Worm (Caenorhabditis elegans): ENCODE data around the gene F44A2.5.
A peak's percentile ranks its signal among the peaks of the same experiment; 100 is the strongest.

F44A2.5 gene

ce11 chrV:9321185-9321584, 23.8 kb downstream of the F44A2.5 start, which contains the start of gene F44A2.7:
F44A2.7 (plus strand) TSS chrV:9321485.
- no peak for TF ChIP-seq nhr-76 (tag; optimal IDR thresholded peaks at IDR 0.05)
- no peak for TF ChIP-seq nhr-67 (tag; optimal IDR thresholded peaks at IDR 0.05)
- TF ChIP-seq nhr-12 (tag; optimal IDR thresholded peaks at IDR 0.05), result no peak
- no peak for TF ChIP-seq elt-1 (tag; optimal IDR thresholded peaks at IDR 0.05)
- peak; percentile 13 for TF ChIP-seq elt-2 (tag; optimal IDR thresholded peaks at IDR 0.05)

ce11 chrV:9322886-9323285, 25.5 kb downstream of the F44A2.5 start, which contains the start of gene tag-153:
tag-153 (plus strand) TSS chrV:9323085.
- no peak for TF ChIP-seq unc-62 (GFP tag; optimal IDR thresholded peaks at IDR 0.05)
- TF ChIP-seq lin-39 (tag; optimal IDR thresholded peaks at IDR 0.05), result no peak
- no peak for TF ChIP-seq unc-39 (tag; optimal IDR thresholded peaks at IDR 0.05)
- TF ChIP-seq sea-2 (GFP tag; optimal IDR thresholded peaks at IDR 0.05), result no peak
- TF ChIP-seq nfya-1 (tag; optimal IDR thresholded peaks at IDR 0.05; ENCODE audit: insufficient read depth), result no peak
- TF ChIP-seq nhr-67 (tag; optimal IDR thresholded peaks at IDR 0.05), result no peak
- TF ChIP-seq ama-1 (optimal IDR thresholded peaks at IDR 0.05), result no peak
- TF ChIP-seq nhr-23 (tag; optimal IDR thresholded peaks at IDR 0.05), result no peak
- no peak for TF ChIP-seq skn-1 (tag; optimal IDR thresholded peaks at IDR 0.05)
- no peak for TF ChIP-seq nhr-77 (tag; optimal IDR thresholded peaks at IDR 0.05)
- no peak for TF ChIP-seq nhr-12 (tag; optimal IDR thresholded peaks at IDR 0.05)
- TF ChIP-seq eor-1 (tag; optimal IDR thresholded peaks at IDR 0.05), result no peak

- no peak for TF ChIP-seq elt-1 (tag; optimal IDR thresholded peaks at IDR 0.05)
- peak; percentile 14 for TF ChIP-seq pha-4 (tag; optimal IDR thresholded peaks at IDR 0.05)
- no peak for TF ChIP-seq unc-39 (tag; optimal IDR thresholded peaks at IDR 0.05)
- TF ChIP-seq nhr-25 (tag; optimal IDR thresholded peaks at IDR 0.05), result peak; percentile 65
- no peak for TF ChIP-seq pqm-1 (tag; optimal IDR thresholded peaks at IDR 0.05)
- TF ChIP-seq elt-2 (tag; optimal IDR thresholded peaks at IDR 0.05), result peak; percentile 20
- no peak for TF ChIP-seq daf-12 (tag; optimal IDR thresholded peaks at IDR 0.05)
- TF ChIP-seq fkh-10 (GFP tag; optimal IDR thresholded peaks at IDR 0.05), result no peak
These were observed 26.7 kb downstream of the F44A2.5 start for ce11 chrV:9324167-9324566.

- TF ChIP-seq mdl-1 (tag; optimal IDR thresholded peaks at IDR 0.05), result no peak
- no peak for TF ChIP-seq lsy-12 (tag; optimal IDR thresholded peaks at IDR 0.05)
- no peak for TF ChIP-seq lin-39 (tag; optimal IDR thresholded peaks at IDR 0.05)
- no peak for TF ChIP-seq nhr-237 (tag; optimal IDR thresholded peaks at IDR 0.05)
- TF ChIP-seq hmg-11 (tag; optimal IDR thresholded peaks at IDR 0.05), result no peak
- no peak for TF ChIP-seq fkh-2 (tag; optimal IDR thresholded peaks at IDR 0.05)
- no peak for TF ChIP-seq elt-3 (tag; optimal IDR thresholded peaks at IDR 0.05)
- no peak for TF ChIP-seq pqm-1 (tag; optimal IDR thresholded peaks at IDR 0.05)
- TF ChIP-seq nhr-43 (tag; optimal IDR thresholded peaks at IDR 0.05; ENCODE audit: poor library complexity, severe bottlenecking), result no peak
- no peak for TF ChIP-seq nhr-28 (tag; optimal IDR thresholded peaks at IDR 0.05)
- no peak for TF ChIP-seq nhr-67 (tag; optimal IDR thresholded peaks at IDR 0.05)
- TF ChIP-seq eor-1 (tag; optimal IDR thresholded peaks at IDR 0.05), result no peak
- no peak for TF ChIP-seq nhr-12 (tag; optimal IDR thresholded peaks at IDR 0.05)
These were observed 29.5 kb downstream of the F44A2.5 start for ce11 chrV:9326903-9327302.

- TF ChIP-seq pha-4 (tag; optimal IDR thresholded peaks at IDR 0.05) (no peak), nhr-25 (tag; optimal IDR thresholded peaks at IDR 0.05) (peak; percentile 49), snpc-4 (tag; optimal IDR thresholded peaks at IDR 0.05) (no peak), pqm-1 (tag; optimal IDR thresholded peaks at IDR 0.05) (no peak), mml-1 (tag; optimal IDR thresholded peaks at IDR 0.05) (no peak), eor-1 (tag; optimal IDR thresholded peaks at IDR 0.05) (no peak), lin-39 (tag; optimal IDR thresholded peaks at IDR 0.05) (no peak), nfya-1 (tag; optimal IDR thresholded peaks at IDR 0.05; ENCODE audit: insufficient read depth) (no peak), nhr-237 (tag; optimal IDR thresholded peaks at IDR 0.05) (no peak), fos-1 (tag; optimal IDR thresholded peaks at IDR 0.05) (no peak), egl-5 (tag; optimal IDR thresholded peaks at IDR 0.05) (no peak), elt-2 (tag; optimal IDR thresholded peaks at IDR 0.05) (peak; percentile 72), R02D3.7 (tag; optimal IDR thresholded peaks at IDR 0.05) (no peak), nhr-43 (tag; optimal IDR thresholded peaks at IDR 0.05; ENCODE audit: poor library complexity, severe bottlenecking) (peak; percentile 53), nhr-11 (tag; optimal IDR thresholded peaks at IDR 0.05) (no peak), nhr-67 (tag; optimal IDR thresholded peaks at IDR 0.05) (no peak), nhr-23 (tag; optimal IDR thresholded peaks at IDR 0.05) (peak; percentile 87)
These were observed 30.3 kb downstream of the F44A2.5 start for ce11 chrV:9327691-9328090.
